Worm (Caenorhabditis elegans) whole organism, late embryonic: Measurements from ENCODE around the gene pqn-42.

ENCODE experiments used
- elt-2 ChIP-seq: sonication (generic microtip); optimal IDR thresholded peaks from 2 replicates; lab custom pipeline; 2016; ENCODE audit warnings: missing genetic modification reagents, missing genetic modification characterization, missing compliant biosample characterization
- elt-4 ChIP-seq: sonication (generic microtip); optimal IDR thresholded peaks from 2 replicates; lab custom pipeline; 2016; ENCODE audit warnings: missing genetic modification characterization, missing compliant biosample characterization
- fax-1 ChIP-seq: sonication (generic microtip); optimal IDR thresholded peaks from 2 replicates; lab custom pipeline; 2016; ENCODE audit warnings: missing genotype, missing genetic modification characterization, missing compliant biosample characterization
- fkh-10 ChIP-seq: fragments of 150-350 bp; optimal IDR thresholded peaks from 2 replicates; lab custom pipeline; 2014; ENCODE audit warnings: missing biosample characterization, missing genetic modification reagents, missing genetic modification characterization
- hlh-30 ChIP-seq: sonication (generic microtip); optimal IDR thresholded peaks from 2 replicates; lab custom pipeline; 2017; ENCODE audit warnings: antibody characterized with exemption, missing genetic modification characterization, missing compliant biosample characterization; ENCODE audit not compliant: insufficient read depth
- nfya-1 ChIP-seq: sonication (generic microtip); optimal IDR thresholded peaks from 2 replicates; lab custom pipeline; 2017; ENCODE audit warnings: missing genetic modification characterization, mild to moderate bottlenecking, missing compliant biosample characterization, antibody characterized with exemption, moderate library complexity
- odd-2 ChIP-seq: sonication (generic microtip); optimal IDR thresholded peaks from 2 replicates; lab custom pipeline; 2017; ENCODE audit warnings: antibody characterized with exemption, mild to moderate bottlenecking, missing genetic modification characterization, missing compliant biosample characterization
- pha-4 ChIP-seq: fragments of 150-350 bp; optimal IDR thresholded peaks from 2 replicates; lab custom pipeline; 2018; ENCODE audit warnings: missing biosample characterization, missing genetic modification reagents, missing genetic modification characterization
- pros-1 ChIP-seq: fragments of 150-350 bp; optimal IDR thresholded peaks from 2 replicates; lab custom pipeline; 2014; ENCODE audit warnings: missing biosample characterization, missing genetic modification reagents, missing genetic modification characterization

- TF ChIP-seq fax-1 (tag; lab: Kevin White, UChicago) (no peak), hlh-30 (tag; lab: Kevin White, UChicago) (no peak), pha-4 (no peak), fkh-10 (GFP tag; lab: Kevin White, UChicago) (no peak), elt-4 (no peak), elt-2 (no peak), pros-1 (tag; lab: Kevin White, UChicago) (no peak), odd-2 (tag; lab: Kevin White, UChicago) (no peak), nfya-1 (tag; lab: Kevin White, UChicago) (peak; percentile 13)
Observed at ce11 chrII:2452492-2452891, 6.3 kb downstream of the pqn-42 start.
